Fruit fly (Drosophila melanogaster): Measurements from ENCODE around the gene sim.

sim gene

dm6 chr3R:13012351-13012750 is 45.2 kb upstream of the sim start (continued):
- peak; percentile 45 for TF ChIP-seq CG17829 (tag; optimal IDR thresholded peaks at IDR 0.05)
- TF ChIP-seq Ets65A (GFP tag): peak; percentile 62
- TF ChIP-seq CG7928 (GFP tag; optimal IDR thresholded peaks at IDR 0.05): no peak
- peak; percentile 37 for TF ChIP-seq CG33213 (GFP tag; optimal IDR thresholded peaks at IDR 0.05)
- peak; percentile 47 for TF ChIP-seq repo (GFP tag; optimal IDR thresholded peaks at IDR 0.05)
- TF ChIP-seq CG8765 (GFP tag; IDR thresholded peaks at IDR 0.05): peak; percentile 60; the same call in 1 of the 2 replicates
- peak; percentile 23 for TF ChIP-seq Nf-YB (GFP tag; optimal IDR thresholded peaks at IDR 0.05)
- peak; percentile 0 for TF ChIP-seq Dek (tag; optimal IDR thresholded peaks at IDR 0.05)
- TF ChIP-seq bab2 (GFP tag; optimal IDR thresholded peaks at IDR 0.05): peak; percentile 68
- peak; percentile 50; the same call in 1 of the 2 replicates for TF ChIP-seq CG43689 (GFP tag; IDR thresholded peaks at IDR 0.05)
- TF ChIP-seq jing (GFP tag; optimal IDR thresholded peaks at IDR 0.05): no peak
- peak; percentile 21 for TF ChIP-seq tx (GFP tag; optimal IDR thresholded peaks at IDR 0.05)
- TF ChIP-seq zf30C (GFP tag; optimal IDR thresholded peaks at IDR 0.05): no peak
- TF ChIP-seq danr (GFP tag; IDR thresholded peaks at IDR 0.05): no peak
- peak; percentile 62 for TF ChIP-seq org-1 (GFP tag; optimal IDR thresholded peaks at IDR 0.05)
- TF ChIP-seq Bdp1 (GFP tag; optimal IDR thresholded peaks at IDR 0.05): peak; percentile 51
- 0 out of 3 replicates have a peak, but pooled peaks have one; percentile 29 for TF ChIP-seq CG7357 (GFP tag; IDR thresholded peaks at IDR 0.05)
- TF ChIP-seq Doc3 (GFP tag; IDR thresholded peaks at IDR 0.05; ENCODE audit: partially characterized antibody): no peak
- TF ChIP-seq grn (GFP tag; optimal IDR thresholded peaks at IDR 0.05): no peak
- no peak for TF ChIP-seq CG2129 (GFP tag; IDR thresholded peaks at IDR 0.05; ENCODE audit: partially characterized antibody)
- TF ChIP-seq tin (GFP tag; optimal IDR thresholded peaks at IDR 0.05): peak; percentile 63
- TF ChIP-seq phol (tag; optimal IDR thresholded peaks at IDR 0.05): peak; percentile 72
- peak; percentile 41; the same call in 1 of the 2 replicates for TF ChIP-seq stc (GFP tag; IDR thresholded peaks at IDR 0.05)
- no peak for TF ChIP-seq pan (optimal IDR thresholded peaks at IDR 0.05)
- TF ChIP-seq pan (GFP tag; optimal IDR thresholded peaks at IDR 0.05 in 1 of 2, IDR thresholded peaks at IDR 0.05 in 1 of 2): peak in 1 of 2 experiments; percentile 78
- peak; percentile 30 for TF ChIP-seq CG3281 (GFP tag; optimal IDR thresholded peaks at IDR 0.05)
- peak; percentile 40 for TF ChIP-seq pum (GFP tag; optimal IDR thresholded peaks at IDR 0.05)
- TF ChIP-seq CG17568 (GFP tag; optimal IDR thresholded peaks at IDR 0.05): no peak
- TF ChIP-seq ro (GFP tag; IDR thresholded peaks at IDR 0.05): no peak
- peak; percentile 30 for TF ChIP-seq Max (GFP tag; optimal IDR thresholded peaks at IDR 0.05)
- peak; percentile 59 for TF ChIP-seq Meics (GFP tag; optimal IDR thresholded peaks at IDR 0.05)
- no peak for TF ChIP-seq Sox102F (GFP tag; optimal IDR thresholded peaks at IDR 0.05)
- TF ChIP-seq CG13296 (GFP tag; optimal IDR thresholded peaks at IDR 0.05): peak; percentile 30
- no peak for TF ChIP-seq sna (GFP tag; IDR thresholded peaks at IDR 0.05; ENCODE audit: partially characterized antibody)
- TF ChIP-seq CG31441 (GFP tag; IDR thresholded peaks at IDR 0.05): no peak; the same call in 1 of the 2 replicates
- TF ChIP-seq CG4820 (GFP tag; optimal IDR thresholded peaks at IDR 0.05): no peak
- no peak for TF ChIP-seq lov (optimal IDR thresholded peaks at IDR 0.05)
- 0 out of 3 replicates have a peak, but pooled peaks have one; percentile 57 for TF ChIP-seq lov (GFP tag; IDR thresholded peaks at IDR 0.05)
- TF ChIP-seq caup (GFP tag; optimal IDR thresholded peaks at IDR 0.05; ENCODE audit: severe bottlenecking): peak; percentile 53
- no peak for TF ChIP-seq unc-4 (GFP tag; IDR thresholded peaks at IDR 0.05; ENCODE audit: partially characterized antibody)
- no peak for TF ChIP-seq Asciz (GFP tag; optimal IDR thresholded peaks at IDR 0.05)
- TF ChIP-seq Usf (GFP tag; optimal IDR thresholded peaks at IDR 0.05): no peak
- no peak for TF ChIP-seq sc (optimal IDR thresholded peaks at IDR 0.05)
- TF ChIP-seq sc (GFP tag; optimal IDR thresholded peaks at IDR 0.05): no peak
- TF ChIP-seq Mes4 (GFP tag; optimal IDR thresholded peaks at IDR 0.05): peak; percentile 50
- peak; percentile 73 for TF ChIP-seq cwo (GFP tag; optimal IDR thresholded peaks at IDR 0.05)
- TF ChIP-seq fd96Cb (tag; optimal IDR thresholded peaks at IDR 0.05): no peak
- TF ChIP-seq ttk (GFP tag; IDR thresholded peaks at IDR 0.05): peak; percentile 61; the same call in 1 of the 2 replicates
- no peak for TF ChIP-seq Opbp (GFP tag; IDR thresholded peaks at IDR 0.05; ENCODE audit: partially characterized antibody)
- TF ChIP-seq CG3163 (GFP tag; optimal IDR thresholded peaks at IDR 0.05): peak; percentile 61
- peak; percentile 66 for TF ChIP-seq CG1647 (GFP tag; optimal IDR thresholded peaks at IDR 0.05)

All from whole organism, embryonic.